Worm (Caenorhabditis elegans): Measurements from ENCODE around the gene nhr-66.

- TF ChIP-seq tab-1 (GFP tag; IDR thresholded peaks at IDR 0.05) = 0 out of 2 replicates have a peak, but pooled peaks have one; percentile 44
- TF ChIP-seq flt-1 (GFP tag; IDR thresholded peaks at IDR 0.05) = peak; percentile 75; the same call in 1 of the 2 replicates
- TF ChIP-seq med-1 (GFP tag; optimal IDR thresholded peaks at IDR 0.05; ENCODE audit: insufficient read depth) = no peak
- no peak for TF ChIP-seq ztf-29 (GFP tag; IDR thresholded peaks at IDR 0.05)
- TF ChIP-seq klf-2 (GFP tag; conservative IDR thresholded peaks at IDR 0.05) = no peak
- TF ChIP-seq T22C8.4 (GFP tag; IDR thresholded peaks at IDR 0.05) = no peak
- no peak for TF ChIP-seq ztf-23 (GFP tag; IDR thresholded peaks at IDR 0.05)
- no peak for TF ChIP-seq ref-1 (GFP tag; conservative IDR thresholded peaks at IDR 0.05)
- peak; percentile 6 for TF ChIP-seq cog-1 (tag; optimal IDR thresholded peaks at IDR 0.05)
Observed at ce11 chrIV:8183313-8183712, 53.1 kb downstream of the nhr-66 start.

All from whole organism, midembryonic.